Fruit fly (Drosophila melanogaster) whole organism, embryonic: ENCODE data around the gene CG31131.

Source experiments
- Atf6 ChIP-seq: fragments of 200-800 bp; sonication (Bioruptor generic); IDR thresholded peaks from 2 replicates; pipeline ENCODE4 v1.3.6; 2022; ENCODE audit warnings: missing biosample characterization, missing genetic modification characterization
- CG10431 ChIP-seq: fragments of 200-800 bp; sonication (Bioruptor generic); optimal IDR thresholded peaks from 3 replicates; lab custom pipeline; 2018; ENCODE audit warnings: missing biosample characterization, mild to moderate bottlenecking, missing genetic modification characterization
- CG10654 ChIP-seq: fragments of 200-800 bp; sonication (Bioruptor generic); optimal IDR thresholded peaks from 2 replicates; lab custom pipeline; 2016; ENCODE audit warnings: missing biosample characterization, missing genetic modification characterization
- CG11456 ChIP-seq: fragments of 200-800 bp; sonication (Bioruptor generic); IDR thresholded peaks from 3 replicates; pipeline ENCODE4 v1.3.6; 2022; ENCODE audit warnings: missing biosample characterization, missing genetic modification characterization
- CG11560 ChIP-seq: fragments of 200-800 bp; sonication (Bioruptor generic); IDR thresholded peaks from 3 replicates; pipeline ENCODE4 v1.3.6; 2022; ENCODE audit warnings: missing biosample characterization, missing genetic modification characterization
- CG12104 ChIP-seq: fragments of 200-800 bp; sonication (Bioruptor generic); optimal IDR thresholded peaks from 3 replicates; lab custom pipeline; 2016; ENCODE audit warnings: missing biosample characterization, missing genetic modification characterization
- CG13287 ChIP-seq: fragments of 200-800 bp; sonication (Bioruptor generic); IDR thresholded peaks from 2 replicates; pipeline ENCODE4 v1.3.6; 2022; ENCODE audit warnings: missing biosample characterization, missing genetic modification characterization; ENCODE audit not compliant: partially characterized antibody
- CG13296 ChIP-seq: fragments of 200-800 bp; sonication (Bioruptor generic); optimal IDR thresholded peaks from 3 replicates; lab custom pipeline; 2018; ENCODE audit warnings: missing biosample characterization, mild to moderate bottlenecking, missing genetic modification characterization
- CG13424 ChIP-seq: fragments of 200-800 bp; sonication (Bioruptor generic); optimal IDR thresholded peaks from 2 replicates; lab custom pipeline; 2019; ENCODE audit warnings: missing biosample characterization, mild to moderate bottlenecking, missing genetic modification characterization, moderate library complexity
- CG16779 ChIP-seq: fragments of 200-800 bp; sonication (Bioruptor generic); IDR thresholded peaks from 2 replicates; pipeline ENCODE4 v1.3.6; 2022; ENCODE audit warnings: missing biosample characterization, missing genetic modification characterization
- CG3065 ChIP-seq: fragments of 200-800 bp; sonication (Bioruptor generic); optimal IDR thresholded peaks from 2 replicates; lab custom pipeline; 2016; ENCODE audit warnings: missing biosample characterization, missing genetic modification characterization
- CG3838 ChIP-seq: fragments of 200-800 bp; sonication (Bioruptor generic); optimal IDR thresholded peaks from 3 replicates; lab custom pipeline; 2016; ENCODE audit warnings: missing biosample characterization, missing genetic modification characterization
- CG4360 ChIP-seq: fragments of 200-800 bp; sonication (Bioruptor generic); IDR thresholded peaks from 2 replicates; pipeline ENCODE4 v1.3.6; 2022; ENCODE audit warnings: missing biosample characterization, missing genetic modification characterization
- CG4404 ChIP-seq: fragments of 200-800 bp; sonication (Bioruptor generic); IDR thresholded peaks from 2 replicates; pipeline ENCODE4 v1.3.6; 2022; ENCODE audit warnings: missing biosample characterization, missing genetic modification characterization
- CG4617 ChIP-seq: fragments of 200-800 bp; sonication (Bioruptor generic); optimal IDR thresholded peaks from 3 replicates; lab custom pipeline; 2016; ENCODE audit warnings: missing biosample characterization, missing genetic modification characterization, borderline replicate concordance
- CG6683 ChIP-seq: fragments of 200-800 bp; sonication (Bioruptor generic); optimal IDR thresholded peaks from 2 replicates; lab custom pipeline; 2017; ENCODE audit warnings: missing biosample characterization, mild to moderate bottlenecking, missing genetic modification characterization, missing genetic modification reagents
- CG7839 ChIP-seq: fragments of 200-800 bp; sonication (Bioruptor generic); optimal IDR thresholded peaks from 3 replicates; lab custom pipeline; 2018; ENCODE audit warnings: missing biosample characterization, mild to moderate bottlenecking, missing genetic modification characterization, moderate library complexity
- CG8765 ChIP-seq: fragments of 200-800 bp; sonication (Bioruptor generic); IDR thresholded peaks from 2 replicates; pipeline ENCODE4 v1.3.6; 2022; ENCODE audit warnings: missing biosample characterization, missing genetic modification characterization
- CG8944 ChIP-seq: fragments of 200-800 bp; sonication (Bioruptor generic); optimal IDR thresholded peaks from 3 replicates; lab custom pipeline; 2016; ENCODE audit warnings: missing biosample characterization, missing genetic modification characterization
- CG9215 ChIP-seq: fragments of 200-800 bp; sonication (Bioruptor generic); IDR thresholded peaks from 2 replicates; pipeline ENCODE4 v1.3.6; 2022; ENCODE audit warnings: missing biosample characterization, missing genetic modification characterization
- Deaf1 ChIP-seq: fragments of 200-800 bp; optimal IDR thresholded peaks from 3 replicates; lab custom pipeline; 2019; ENCODE audit warnings: missing biosample characterization, mild to moderate bottlenecking, missing genetic modification characterization, moderate library complexity
- Doc3 ChIP-seq: fragments of 200-800 bp; sonication (Bioruptor generic); IDR thresholded peaks from 3 replicates; pipeline ENCODE4 v1.3.6; 2022; ENCODE audit warnings: missing biosample characterization, missing genetic modification characterization; ENCODE audit not compliant: partially characterized antibody
- E2f2 ChIP-seq: fragments of 200-800 bp; sonication (Bioruptor generic); IDR thresholded peaks from 2 replicates; pipeline ENCODE4 v1.3.6; 2022; ENCODE audit warnings: missing biosample characterization, missing genetic modification characterization
- GATAe ChIP-seq: fragments of 200-800 bp; sonication (Bioruptor generic); conservative IDR thresholded peaks from 2 replicates; pipeline ENCODE4 v1.3.6; 2022; ENCODE audit warnings: missing biosample characterization, missing genetic modification characterization
- HLH4C ChIP-seq: fragments of 200-800 bp; sonication (Bioruptor generic); IDR thresholded peaks from 3 replicates; pipeline ENCODE4 v1.3.6; 2022; ENCODE audit warnings: missing biosample characterization, missing genetic modification characterization; ENCODE audit not compliant: partially characterized antibody
- Hey ChIP-seq: fragments of 200-800 bp; sonication (Bioruptor generic); optimal IDR thresholded peaks from 3 replicates; lab custom pipeline; 2018; ENCODE audit warnings: missing biosample characterization, mild to moderate bottlenecking, missing genetic modification characterization
- Hr39 ChIP-seq: fragments of >200 bp; optimal IDR thresholded peaks from 2 replicates; lab custom pipeline; 2017
- NC2β ChIP-seq: fragments of 200-800 bp; sonication (Bioruptor generic); optimal IDR thresholded peaks from 2 replicates; lab custom pipeline; 2016; ENCODE audit warnings: missing biosample characterization, missing genetic modification characterization
- Xrp1 ChIP-seq: fragments of 200-800 bp; sonication (Bioruptor generic); IDR thresholded peaks from 2 replicates; pipeline ENCODE4 v1.3.6; 2022; ENCODE audit warnings: missing biosample characterization, missing genetic modification characterization
- al ChIP-seq: fragments of 200-800 bp; sonication (Bioruptor generic); IDR thresholded peaks from 2 replicates; pipeline ENCODE4 v1.3.6; 2022; ENCODE audit warnings: missing biosample characterization, missing genetic modification characterization
- bigmax ChIP-seq: fragments of 200-800 bp; sonication (Bioruptor generic); optimal IDR thresholded peaks from 2 replicates; lab custom pipeline; 2018; ENCODE audit warnings: missing biosample characterization, mild to moderate bottlenecking, missing genetic modification characterization
- chinmo ChIP-seq: fragments of 200-800 bp; sonication (Bioruptor generic); IDR thresholded peaks from 4 replicates; pipeline ENCODE4 v1.3.6; 2022; ENCODE audit warnings: missing biosample characterization, missing genetic modification characterization; ENCODE audit not compliant: partially characterized antibody
- croc ChIP-seq: fragments of 200-800 bp; sonication (Bioruptor generic); conservative IDR thresholded peaks from 3 replicates; pipeline ENCODE4 v1.3.6; 2022; ENCODE audit warnings: missing biosample characterization, missing genetic modification characterization
- dmrt11E ChIP-seq: fragments of 200-800 bp; sonication (Bioruptor generic); optimal IDR thresholded peaks from 3 replicates; lab custom pipeline; 2018; ENCODE audit warnings: missing biosample characterization, mild to moderate bottlenecking, missing genetic modification characterization, moderate library complexity
- fd64A ChIP-seq: fragments of 200-800 bp; sonication (Bioruptor generic); optimal IDR thresholded peaks from 3 replicates; lab custom pipeline; 2018; ENCODE audit warnings: missing biosample characterization, mild to moderate bottlenecking, missing genetic modification characterization
- gcm ChIP-seq: fragments of 200-800 bp; sonication (Bioruptor generic); optimal IDR thresholded peaks from 2 replicates; lab custom pipeline; 2019; ENCODE audit warnings: missing biosample characterization, mild to moderate bottlenecking, missing genetic modification characterization, moderate library complexity
- knrl ChIP-seq: fragments of 200-800 bp; sonication (Bioruptor generic); IDR thresholded peaks from 3 replicates; pipeline ENCODE4 v1.3.6; 2022; ENCODE audit warnings: missing biosample characterization, missing genetic modification characterization; ENCODE audit not compliant: partially characterized antibody
- lbe ChIP-seq: fragments of 200-800 bp; sonication (Bioruptor generic); optimal IDR thresholded peaks from 2 replicates; lab custom pipeline; 2016; ENCODE audit warnings: missing biosample characterization, mild to moderate bottlenecking, missing genetic modification characterization
- lola ChIP-seq, 3 experiments: fragments of >200 bp in 2 of 3; fragments of 200-800 bp in 1 of 3; sonication (Bioruptor generic) in 1 of 3; optimal IDR thresholded peaks; 2 replicates each; lab custom pipeline; 2017 to 2019; ENCODE audit warnings: missing biosample characterization in 3 of 3, missing genetic modification characterization in 3 of 3, mild to moderate bottlenecking in 1 of 3, moderate library complexity in 1 of 3
- mirr ChIP-seq: fragments of 200-800 bp; sonication (Bioruptor generic); optimal IDR thresholded peaks from 3 replicates; lab custom pipeline; 2018; ENCODE audit warnings: missing biosample characterization, mild to moderate bottlenecking, missing genetic modification characterization
- odd ChIP-seq: fragments of 200-800 bp; sonication (Bioruptor generic); optimal IDR thresholded peaks from 2 replicates; lab custom pipeline; 2017; ENCODE audit warnings: missing biosample characterization, mild to moderate bottlenecking, missing genetic modification characterization
- otp ChIP-seq: fragments of 200-800 bp; sonication (Bioruptor generic); IDR thresholded peaks from 3 replicates; pipeline ENCODE4, ENCODE4 v1.3.6; 2022; ENCODE audit warnings: missing biosample characterization, missing genetic modification characterization
- salm ChIP-seq: fragments of 200-800 bp; sonication (Bioruptor generic); optimal IDR thresholded peaks from 2 replicates; lab custom pipeline; 2018; ENCODE audit warnings: missing biosample characterization, mild to moderate bottlenecking, missing genetic modification characterization
- sob ChIP-seq: fragments of 200-800 bp; sonication (Bioruptor generic); IDR thresholded peaks from 2 replicates; pipeline ENCODE4 v1.3.6; 2022; ENCODE audit warnings: missing biosample characterization, missing genetic modification characterization
- stwl ChIP-seq: fragments of 200-800 bp; sonication (Bioruptor generic); optimal IDR thresholded peaks from 3 replicates; lab custom pipeline; 2018; ENCODE audit warnings: missing biosample characterization, mild to moderate bottlenecking, missing genetic modification characterization, moderate library complexity
- twi ChIP-seq: fragments of 200-800 bp; optimal IDR thresholded peaks from 2 replicates; lab custom pipeline; 2019; ENCODE audit warnings: missing biosample characterization, mild to moderate bottlenecking, missing genetic modification characterization, moderate library complexity
- unpg ChIP-seq: fragments of 200-800 bp; sonication (Bioruptor generic); optimal IDR thresholded peaks from 3 replicates; lab custom pipeline; 2018; ENCODE audit warnings: missing biosample characterization, mild to moderate bottlenecking, missing genetic modification characterization, moderate library complexity

Gene CG31131

dm6 chr3R:27947682-27948245 lies 15.3 kb downstream of the CG31131 start, which contains the start of gene mfrn (continued):
- TF ChIP-seq Deaf1 (tag; lab: Kevin White, UChicago): peak; percentile 49
- no peak for TF ChIP-seq CG4404 (GFP tag; lab: Robert Waterston, UW)
- TF ChIP-seq twi (tag; lab: Kevin White, UChicago): no peak
- TF ChIP-seq CG13287 (GFP tag; lab: Robert Waterston, UW): peak; percentile 26; the same call in 1 of the 2 replicates
- TF ChIP-seq CG4360 (GFP tag; lab: Robert Waterston, UW): no peak
- TF ChIP-seq sob (GFP tag; lab: Robert Waterston, UW): no peak

dm6 chr3R:27946555-27947204 lies 16.3 kb downstream of the CG31131 start:
- no peak for TF ChIP-seq CG8944 (GFP tag; lab: Kevin White, UChicago)
- TF ChIP-seq CG9215 (GFP tag; lab: Robert Waterston, UW): no peak
- TF ChIP-seq otp (GFP tag; lab: Robert Waterston, UW): no peak
- TF ChIP-seq fd64A: peak; percentile 33
- TF ChIP-seq CG6683 (GFP tag; lab: Kevin White, UChicago): no peak
- peak; percentile 8 for TF ChIP-seq unpg (GFP tag; lab: Kevin White, UChicago)
- peak; percentile 2 for TF ChIP-seq CG13424 (tag; lab: Kevin White, UChicago)
- no peak for TF ChIP-seq CG11560 (tag; lab: Robert Waterston, UW)
- no peak for TF ChIP-seq NC2β (GFP tag; lab: Kevin White, UChicago)
- no peak for TF ChIP-seq CG7839 (tag; lab: Kevin White, UChicago)
- peak in 1 of 3 experiments; percentile 10 for TF ChIP-seq lola (GFP tag; optimal IDR thresholded peaks at IDR 0.05; lab: Kevin White, UChicago)
- peak; percentile 11; the same call in 1 of the 2 replicates for TF ChIP-seq E2f2 (GFP tag; lab: Robert Waterston, UW)
- no peak for TF ChIP-seq knrl (GFP tag; lab: Robert Waterston, UW)
- peak; percentile 87 for TF ChIP-seq twi (tag; lab: Kevin White, UChicago)
- no peak for TF ChIP-seq croc (GFP tag; lab: Robert Waterston, UW)
- TF ChIP-seq mirr (GFP tag; lab: Kevin White, UChicago): peak; percentile 72
- no peak for TF ChIP-seq CG4617 (GFP tag; lab: Kevin White, UChicago)
- TF ChIP-seq al (GFP tag; lab: Robert Waterston, UW): no peak
- TF ChIP-seq Hey (tag; lab: Kevin White, UChicago): peak; percentile 73
- TF ChIP-seq odd: peak; percentile 34
- no peak for TF ChIP-seq CG3838
- TF ChIP-seq Hr39 (lab: Kevin White, UChicago): no peak
- TF ChIP-seq CG3065: no peak
- TF ChIP-seq CG13296 (GFP tag; lab: Kevin White, UChicago): peak; percentile 44
- peak; percentile 11 for TF ChIP-seq gcm (GFP tag; lab: Kevin White, UChicago)
- TF ChIP-seq CG10654 (GFP tag; lab: Kevin White, UChicago): no peak
- no peak for TF ChIP-seq lbe (GFP tag; lab: Kevin White, UChicago)
- TF ChIP-seq HLH4C (GFP tag; lab: Robert Waterston, UW): no peak
- TF ChIP-seq stwl (tag; lab: Kevin White, UChicago): no peak
- no peak for TF ChIP-seq Doc3 (GFP tag; lab: Robert Waterston, UW)
- TF ChIP-seq Xrp1: peak; percentile 48; the same call in 1 of the 2 replicates
- 0 out of 4 replicates have a peak, but pooled peaks have one; percentile 7 for TF ChIP-seq chinmo (GFP tag; lab: Robert Waterston, UW)
- no peak for TF ChIP-seq salm (tag; lab: Kevin White, UChicago)
- TF ChIP-seq dmrt11E (tag; lab: Kevin White, UChicago): peak; percentile 8
- TF ChIP-seq CG10431 (GFP tag; lab: Kevin White, UChicago): peak; percentile 49
- no peak for TF ChIP-seq CG11456
- TF ChIP-seq bigmax (GFP tag; lab: Kevin White, UChicago): peak; percentile 91
- TF ChIP-seq CG16779: no peak
- peak; percentile 27 for TF ChIP-seq CG12104 (GFP tag; lab: Kevin White, UChicago)
- no peak for TF ChIP-seq sob (GFP tag; lab: Robert Waterston, UW)
- TF ChIP-seq Atf6 (GFP tag; lab: Robert Waterston, UW): no peak
- peak; percentile 71 for TF ChIP-seq GATAe (GFP tag; lab: Robert Waterston, UW)
- no peak for TF ChIP-seq CG8765 (GFP tag; lab: Robert Waterston, UW)
